Fruit fly (Drosophila melanogaster) whole organism, embryonic: ENCODE results near the gene stumps.
A peak's percentile ranks its signal among the peaks of the same experiment; 100 is the strongest.

Source experiments
- Asciz ChIP-seq: fragments of 200-800 bp; sonication (Bioruptor generic); optimal IDR thresholded peaks from 2 replicates; lab custom pipeline; 2017; ENCODE audit warnings: missing biosample characterization, mild to moderate bottlenecking, missing genetic modification characterization, missing genetic modification reagents
- B-H2 ChIP-seq: fragments of 200-800 bp; sonication (Bioruptor generic); optimal IDR thresholded peaks from 2 replicates; lab custom pipeline; 2018; ENCODE audit warnings: missing biosample characterization, mild to moderate bottlenecking, missing genetic modification characterization
- BtbVII ChIP-seq: fragments of 200-800 bp; sonication (Bioruptor generic); optimal IDR thresholded peaks from 3 replicates; lab custom pipeline; 2017; ENCODE audit warnings: missing biosample characterization, mild to moderate bottlenecking, missing genetic modification characterization
- CG10267 ChIP-seq: fragments of 200-800 bp; sonication (Bioruptor generic); optimal IDR thresholded peaks from 2 replicates; lab custom pipeline; 2018; ENCODE audit warnings: missing biosample characterization, mild to moderate bottlenecking, missing genetic modification characterization, moderate library complexity
- CG11247 ChIP-seq: fragments of 200-800 bp; sonication (Bioruptor generic); IDR thresholded peaks from 2 replicates; pipeline ENCODE4 v1.3.6; 2022; ENCODE audit warnings: missing biosample characterization, missing genetic modification characterization
- CG12104 ChIP-seq: fragments of 200-800 bp; sonication (Bioruptor generic); optimal IDR thresholded peaks from 3 replicates; lab custom pipeline; 2016; ENCODE audit warnings: missing biosample characterization, missing genetic modification characterization
- CG12219 ChIP-seq: fragments of 200-800 bp; sonication (Bioruptor generic); optimal IDR thresholded peaks from 3 replicates; lab custom pipeline; 2018; ENCODE audit warnings: missing biosample characterization, mild to moderate bottlenecking, missing genetic modification characterization
- CG13123 ChIP-seq: fragments of 200-800 bp; sonication (Bioruptor generic); optimal IDR thresholded peaks from 2 replicates; lab custom pipeline; 2016; ENCODE audit warnings: missing biosample characterization, missing genetic modification characterization
- CG14965 ChIP-seq: fragments of 200-800 bp; sonication (Bioruptor generic); optimal IDR thresholded peaks from 2 replicates; lab custom pipeline; 2016; ENCODE audit warnings: missing biosample characterization, missing genetic modification characterization, borderline replicate concordance
- CG16813 ChIP-seq: fragments of 200-800 bp; sonication (Bioruptor generic); IDR thresholded peaks from 3 replicates; pipeline ENCODE4 v1.3.6; 2022; ENCODE audit warnings: missing biosample characterization, missing genetic modification characterization; ENCODE audit not compliant: partially characterized antibody
- CG17385 ChIP-seq: fragments of 200-800 bp; sonication (Bioruptor generic); optimal IDR thresholded peaks from 3 replicates; lab custom pipeline; 2018; ENCODE audit warnings: missing biosample characterization, mild to moderate bottlenecking, missing genetic modification characterization
- CG2129 ChIP-seq: fragments of 200-800 bp; sonication (Bioruptor generic); IDR thresholded peaks from 2 replicates; pipeline ENCODE4 v1.3.6; 2022; ENCODE audit warnings: missing biosample characterization, missing genetic modification characterization; ENCODE audit not compliant: partially characterized antibody
- CG31224 ChIP-seq: fragments of 200-800 bp; sonication (Bioruptor generic); IDR thresholded peaks from 2 replicates; pipeline ENCODE4 v1.3.6; 2022; ENCODE audit warnings: missing biosample characterization, missing genetic modification characterization
- CG31441 ChIP-seq: fragments of 200-800 bp; sonication (Bioruptor generic); IDR thresholded peaks from 2 replicates; pipeline ENCODE4 v1.3.6; 2022; ENCODE audit warnings: missing biosample characterization, missing genetic modification characterization
- CG3838 ChIP-seq: fragments of 200-800 bp; sonication (Bioruptor generic); optimal IDR thresholded peaks from 3 replicates; lab custom pipeline; 2016; ENCODE audit warnings: missing biosample characterization, missing genetic modification characterization
- CG3847 ChIP-seq: fragments of 200-800 bp; sonication (Bioruptor generic); IDR thresholded peaks from 2 replicates; pipeline ENCODE4 v1.3.6; 2022; ENCODE audit warnings: missing biosample characterization, missing genetic modification characterization
- CG6272 ChIP-seq: fragments of 200-800 bp; sonication (Bioruptor generic); IDR thresholded peaks from 2 replicates; pipeline ENCODE4 v1.3.6; 2022; ENCODE audit warnings: missing biosample characterization, missing genetic modification characterization
- CG7987 ChIP-seq: fragments of 200-800 bp; sonication (Bioruptor generic); optimal IDR thresholded peaks from 2 replicates; lab custom pipeline; 2018; ENCODE audit warnings: missing biosample characterization, mild to moderate bottlenecking, missing genetic modification characterization, moderate library complexity
- Camta ChIP-seq: fragments of 200-800 bp; sonication (Bioruptor generic); optimal IDR thresholded peaks from 2 replicates; lab custom pipeline; 2016; ENCODE audit warnings: missing biosample characterization, missing genetic modification characterization
- D19A ChIP-seq: fragments of 200-800 bp; optimal IDR thresholded peaks from 3 replicates; lab custom pipeline; 2019; ENCODE audit warnings: missing biosample characterization, mild to moderate bottlenecking, missing genetic modification characterization, moderate library complexity
- D19B ChIP-seq: fragments of 200-800 bp; sonication (Bioruptor generic); optimal IDR thresholded peaks from 2 replicates; lab custom pipeline; 2017; ENCODE audit warnings: missing biosample characterization, mild to moderate bottlenecking, missing genetic modification characterization
- Dbx ChIP-seq: fragments of 200-800 bp; sonication (Bioruptor generic); IDR thresholded peaks from 3 replicates; pipeline ENCODE4 v1.3.6; 2022; ENCODE audit warnings: missing biosample characterization, missing genetic modification characterization
- Hr78 ChIP-seq, 2 experiments: fragments of 200-800 bp in 1 of 2; fragments of >200 bp in 1 of 2; sonication (Bioruptor generic) in 1 of 2; optimal IDR thresholded peaks; 2 replicates each; lab custom pipeline; 2017 to 2019; ENCODE audit warnings: missing biosample characterization in 2 of 2, missing genetic modification characterization in 2 of 2, mild to moderate bottlenecking in 1 of 2, moderate library complexity in 1 of 2
- MBD-R2 ChIP-seq: fragments of 200-800 bp; sonication (Bioruptor generic); IDR thresholded peaks from 2 replicates; pipeline ENCODE4 v1.3.6; 2022; ENCODE audit warnings: missing biosample characterization, missing genetic modification characterization
- Mes4 ChIP-seq: fragments of 200-800 bp; sonication (Bioruptor generic); optimal IDR thresholded peaks from 2 replicates; lab custom pipeline; 2016; ENCODE audit warnings: missing biosample characterization, missing genetic modification characterization
- Spps ChIP-seq: fragments of 200-800 bp; sonication (Bioruptor generic); optimal IDR thresholded peaks from 2 replicates; lab custom pipeline; 2018; ENCODE audit warnings: missing biosample characterization, mild to moderate bottlenecking, missing genetic modification characterization
- Tbp ChIP-seq: fragments of >200 bp; optimal IDR thresholded peaks from 2 replicates; lab custom pipeline; 2018; ENCODE audit warnings: missing biosample characterization, missing genetic modification characterization
- ab ChIP-seq: fragments of 200-800 bp; sonication (Bioruptor generic); optimal IDR thresholded peaks from 2 replicates; lab custom pipeline; 2016; ENCODE audit warnings: missing biosample characterization, missing genetic modification characterization
- aop ChIP-seq: fragments of 200-800 bp; sonication (Bioruptor generic); IDR thresholded peaks from 2 replicates; pipeline ENCODE4 v1.3.6; 2022; ENCODE audit warnings: missing biosample characterization, missing genetic modification characterization
- btn ChIP-seq: fragments of 200-800 bp; sonication (Bioruptor generic); optimal IDR thresholded peaks from 2 replicates; lab custom pipeline; 2016; ENCODE audit warnings: missing biosample characterization, missing genetic modification characterization
- cas ChIP-seq: fragments of 200-800 bp; sonication (Bioruptor generic); IDR thresholded peaks from 2 replicates; pipeline ENCODE4 v1.3.6; 2022; ENCODE audit warnings: missing biosample characterization, missing genetic modification characterization
- dpn ChIP-seq, 2 experiments: fragments of 200-800 bp; sonication (Bioruptor generic); optimal IDR thresholded peaks; 3 replicates each; lab custom pipeline; 2016; ENCODE audit warnings: missing biosample characterization in 2 of 2, missing genetic modification characterization in 2 of 2
- fru ChIP-seq: fragments of >200 bp; optimal IDR thresholded peaks from 2 replicates; lab custom pipeline; 2017
- ftz-f1 ChIP-seq: fragments of 200-800 bp; sonication (Bioruptor generic); optimal IDR thresholded peaks from 2 replicates; lab custom pipeline; 2016; ENCODE audit warnings: missing biosample characterization, missing genetic modification characterization
- grau ChIP-seq: fragments of 200-800 bp; optimal IDR thresholded peaks from 3 replicates; lab custom pipeline; 2019; ENCODE audit warnings: missing biosample characterization, mild to moderate bottlenecking, missing genetic modification characterization, moderate library complexity
- ham ChIP-seq: fragments of 200-800 bp; sonication (Bioruptor generic); IDR thresholded peaks from 2 replicates; pipeline ENCODE4 v1.3.6; 2022; ENCODE audit warnings: missing biosample characterization, missing genetic modification characterization
- lilli ChIP-seq: fragments of 200-800 bp; sonication (Bioruptor generic); optimal IDR thresholded peaks from 3 replicates; lab custom pipeline; 2016; ENCODE audit warnings: missing biosample characterization, missing genetic modification characterization
- lola ChIP-seq, 3 experiments: fragments of >200 bp in 2 of 3; fragments of 200-800 bp in 1 of 3; sonication (Bioruptor generic) in 1 of 3; optimal IDR thresholded peaks; 2 replicates each; lab custom pipeline; 2017 to 2019; ENCODE audit warnings: missing biosample characterization in 3 of 3, missing genetic modification characterization in 3 of 3, mild to moderate bottlenecking in 1 of 3, moderate library complexity in 1 of 3
- luna ChIP-seq: fragments of 200-800 bp; sonication (Bioruptor generic); optimal IDR thresholded peaks from 2 replicates; lab custom pipeline; 2016; ENCODE audit warnings: missing biosample characterization, missing genetic modification characterization
- mam ChIP-seq: fragments of 200-800 bp; sonication (Bioruptor generic); optimal IDR thresholded peaks from 3 replicates; lab custom pipeline; 2016; ENCODE audit warnings: missing biosample characterization, missing genetic modification characterization
- nau ChIP-seq: fragments of 200-800 bp; sonication (Bioruptor generic); optimal IDR thresholded peaks from 3 replicates; lab custom pipeline; 2017; ENCODE audit warnings: missing biosample characterization, mild to moderate bottlenecking, missing genetic modification characterization, missing genetic modification reagents
- nerfin-1 ChIP-seq: fragments of 200-800 bp; sonication (Bioruptor generic); optimal IDR thresholded peaks from 3 replicates; lab custom pipeline; 2019; ENCODE audit warnings: missing biosample characterization, mild to moderate bottlenecking, missing genetic modification characterization, moderate library complexity
- otp ChIP-seq: fragments of 200-800 bp; sonication (Bioruptor generic); IDR thresholded peaks from 3 replicates; pipeline ENCODE4, ENCODE4 v1.3.6; 2022; ENCODE audit warnings: missing biosample characterization, missing genetic modification characterization
- sim ChIP-seq: fragments of 200-800 bp; sonication (Bioruptor generic); IDR thresholded peaks from 2 replicates; pipeline ENCODE4 v1.3.6; 2022; ENCODE audit warnings: missing biosample characterization, missing genetic modification characterization
- slbo ChIP-seq: fragments of 200-800 bp; sonication (Bioruptor generic); IDR thresholded peaks from 2 replicates; pipeline ENCODE4 v1.3.6; 2022; ENCODE audit warnings: missing biosample characterization, missing genetic modification characterization
- tna ChIP-seq: fragments of 200-800 bp; sonication (Bioruptor generic); IDR thresholded peaks from 2 replicates; pipeline ENCODE4 v1.3.6; 2022; ENCODE audit warnings: missing biosample characterization, missing genetic modification characterization; ENCODE audit not compliant: partially characterized antibody
- unc-4 ChIP-seq: fragments of 200-800 bp; sonication (Bioruptor generic); IDR thresholded peaks from 2 replicates; pipeline ENCODE4 v1.3.6; 2022; ENCODE audit warnings: missing biosample characterization, missing genetic modification characterization; ENCODE audit not compliant: partially characterized antibody
- zen2 ChIP-seq: fragments of 200-800 bp; sonication (Bioruptor generic); IDR thresholded peaks from 3 replicates; pipeline ENCODE4 v1.3.6; 2022; ENCODE audit warnings: missing biosample characterization, missing genetic modification characterization; ENCODE audit not compliant: partially characterized antibody

stumps gene

dm6 chr3R:14654976-14655896, 78.2 kb downstream of the stumps start (continued):
- TF ChIP-seq Dbx (GFP tag; lab: Robert Waterston, UW) (peak; percentile 91), CG2129 (GFP tag; lab: Robert Waterston, UW) (peak; percentile 27; the same call in 1 of the 2 replicates), Asciz (GFP tag; lab: Kevin White, UChicago) (peak; percentile 86), CG12104 (GFP tag; lab: Kevin White, UChicago) (peak; percentile 83), CG13123 (GFP tag; lab: Kevin White, UChicago) (peak; percentile 66), lilli (GFP tag; lab: Kevin White, UChicago) (peak; percentile 95), D19B (GFP tag; lab: Kevin White, UChicago) (peak; percentile 77), luna (GFP tag; lab: Kevin White, UChicago) (peak; percentile 85), ftz-f1 (GFP tag; lab: Kevin White, UChicago) (peak; percentile 51), CG31441 (GFP tag; lab: Robert Waterston, UW) (peak; percentile 82), lola (GFP tag; optimal IDR thresholded peaks at IDR 0.05; lab: Kevin White, UChicago) (peak in 1 of 3 experiments; percentile 91), Mes4 (GFP tag; lab: Kevin White, UChicago) (peak; percentile 86), Camta (GFP tag; lab: Kevin White, UChicago) (peak; percentile 92), unc-4 (GFP tag; lab: Robert Waterston, UW) (peak; percentile 66), CG7987 (peak; percentile 75), D19A (peak; percentile 92), CG31224 (GFP tag; lab: Robert Waterston, UW) (peak; percentile 87), fru (lab: Kevin White, UChicago) (no peak), BtbVII (GFP tag; lab: Kevin White, UChicago) (peak; percentile 91), Spps (tag; lab: Kevin White, UChicago) (peak; percentile 80), cas (GFP tag; lab: Robert Waterston, UW) (peak; percentile 72), btn (GFP tag; lab: Kevin White, UChicago) (peak; percentile 64), aop (GFP tag; lab: Robert Waterston, UW) (peak; percentile 82; the same call in 1 of the 2 replicates), zen2 (GFP tag; lab: Robert Waterston, UW) (peak; percentile 47; the same call in 2 of the 3 replicates), CG6272 (GFP tag; lab: Robert Waterston, UW) (peak; percentile 75), CG16813 (peak; percentile 55), CG12219 (peak; percentile 93), CG3847 (GFP tag; lab: Robert Waterston, UW) (peak; percentile 92), CG10267 (tag; lab: Kevin White, UChicago) (peak; percentile 84), ab (GFP tag; lab: Kevin White, UChicago) (peak; percentile 75), B-H2 (GFP tag; lab: Kevin White, UChicago) (peak; percentile 94), MBD-R2 (GFP tag; lab: Robert Waterston, UW) (peak; percentile 83), grau (tag; lab: Kevin White, UChicago) (peak; percentile 94), nerfin-1 (tag; lab: Kevin White, UChicago) (peak; percentile 89), Hr78 (GFP tag; optimal IDR thresholded peaks at IDR 0.05; lab: Kevin White, UChicago) (peak in 1 of 2 experiments; percentile 70), CG14965 (peak; percentile 41), slbo (GFP tag; lab: Robert Waterston, UW) (peak; percentile 94), mam (GFP tag; lab: Kevin White, UChicago) (peak; percentile 91), tna (GFP tag; lab: Robert Waterston, UW) (no peak), nau (GFP tag; lab: Kevin White, UChicago) (peak; percentile 92), dpn (GFP tag; optimal IDR thresholded peaks at IDR 0.05; lab: Kevin White, UChicago) (peak; percentile 87 to 95), CG11247 (GFP tag; lab: Robert Waterston, UW) (peak; percentile 85), otp (GFP tag; lab: Robert Waterston, UW) (peak; percentile 89), ham (GFP tag; lab: Robert Waterston, UW) (peak; percentile 40; the same call in 1 of the 2 replicates), Tbp (GFP tag; lab: Kevin White, UChicago) (no peak), CG17385 (GFP tag; lab: Kevin White, UChicago) (peak; percentile 90), sim (GFP tag; lab: Robert Waterston, UW) (peak; percentile 89), CG3838 (GFP tag; lab: Kevin White, UChicago) (peak; percentile 23)
